Worm (Caenorhabditis elegans): ENCODE measurements around the gene sel-10.

ce11 chrV:13775529-13775928, 43.6 kb upstream of the sel-10 start, which contains the start of gene F53C11.1:
- TF ChIP-seq snpc-4 (tag; optimal IDR thresholded peaks at IDR 0.05) (no peak), lin-39 (tag; optimal IDR thresholded peaks at IDR 0.05) (no peak), lin-15B (tag; optimal IDR thresholded peaks at IDR 0.05) (no peak), lin-13 (GFP tag; optimal IDR thresholded peaks at IDR 0.05) (no peak), ama-1 (optimal IDR thresholded peaks at IDR 0.05) (no peak), unc-62 (GFP tag; optimal IDR thresholded peaks at IDR 0.05) (no peak), jun-1 (tag; optimal IDR thresholded peaks at IDR 0.05) (no peak), mdl-1 (tag; optimal IDR thresholded peaks at IDR 0.05) (no peak), fkh-8 (tag; optimal IDR thresholded peaks at IDR 0.05) (no peak), egl-27 (tag; optimal IDR thresholded peaks at IDR 0.05) (no peak), lsy-2 (tag; optimal IDR thresholded peaks at IDR 0.05) (no peak), unc-30 (tag; optimal IDR thresholded peaks at IDR 0.05) (no peak)
